Worm (Caenorhabditis elegans) whole organism, midembryonic: ENCODE measurements around the gene mrps-2.

Experiments
- T22C8.4 ChIP-seq: fragments of 200-800 bp; sonication (Bioruptor generic); IDR thresholded peaks from 2 replicates; pipeline ENCODE4 v1.3.6; 2022; ENCODE audit warnings: missing genetic modification characterization, missing compliant biosample characterization
- cog-1 ChIP-seq: sonication (generic microtip); optimal IDR thresholded peaks from 2 replicates; lab custom pipeline; 2016; ENCODE audit warnings: missing genetic modification characterization, missing compliant biosample characterization
- flt-1 ChIP-seq: fragments of 200-800 bp; sonication (Bioruptor generic); IDR thresholded peaks from 2 replicates; pipeline ENCODE4 v1.3.6; 2022; ENCODE audit warnings: missing genetic modification characterization, missing compliant biosample characterization
- klf-2 ChIP-seq: fragments of 200-800 bp; sonication (Bioruptor generic); conservative IDR thresholded peaks from 2 replicates; pipeline ENCODE4 v1.3.6; 2022; ENCODE audit warnings: missing genetic modification reagents, missing genetic modification characterization, missing compliant biosample characterization
- med-1 ChIP-seq: sonication (generic microtip); optimal IDR thresholded peaks from 2 replicates; lab custom pipeline; 2017; ENCODE audit warnings: missing genetic modification characterization, mild to moderate bottlenecking, missing compliant biosample characterization, antibody characterized with exemption, missing genetic modification reagents; ENCODE audit not compliant: insufficient read depth
- ref-1 ChIP-seq: fragments of 200-800 bp; sonication (Bioruptor generic); conservative IDR thresholded peaks from 2 replicates; pipeline ENCODE4 v1.3.6; 2022; ENCODE audit warnings: missing genetic modification reagents, missing genetic modification characterization, missing compliant biosample characterization
- tab-1 ChIP-seq: fragments of 200-800 bp; sonication (Bioruptor generic); IDR thresholded peaks from 2 replicates; pipeline ENCODE4 v1.3.6; 2022; ENCODE audit warnings: missing genetic modification characterization, missing compliant biosample characterization
- ztf-23 ChIP-seq: fragments of 200-800 bp; sonication (Bioruptor generic); IDR thresholded peaks from 2 replicates; pipeline ENCODE4 v1.3.6; 2022; ENCODE audit warnings: missing genetic modification reagents, missing genetic modification characterization, missing compliant biosample characterization
- ztf-29 ChIP-seq: fragments of 200-800 bp; sonication (Bioruptor generic); IDR thresholded peaks from 2 replicates; pipeline ENCODE4 v1.3.6; 2022; ENCODE audit warnings: missing genetic modification reagents, missing genetic modification characterization, missing compliant biosample characterization

ce11 chrV:8507324-8507723 lies 41.8 kb downstream of the mrps-2 start, which contains the start of gene ZK994.6:
- TF ChIP-seq flt-1 (no peak), tab-1 (no peak), cog-1 (tag; lab: Kevin White, UChicago) (no peak), ref-1 (GFP tag; lab: Robert Waterston, UW) (no peak), T22C8.4 (GFP tag; lab: Robert Waterston, UW) (no peak), med-1 (GFP tag; lab: Kevin White, UChicago) (no peak), klf-2 (no peak), ztf-23 (GFP tag; lab: Robert Waterston, UW) (no peak), ztf-29 (no peak)
